Fruit fly (Drosophila melanogaster) whole organism, embryonic: ENCODE results near the gene Tsf1.

ENCODE experiments used
- Atf6 ChIP-seq: fragments of 200-800 bp; sonication (Bioruptor generic); IDR thresholded peaks from 2 replicates; pipeline ENCODE4 v1.3.6; 2022; ENCODE audit warnings: missing biosample characterization, missing genetic modification characterization
- Bgb ChIP-seq: fragments of 200-800 bp; sonication (Bioruptor generic); IDR thresholded peaks from 2 replicates; pipeline ENCODE4 v1.3.6; 2022; ENCODE audit warnings: missing biosample characterization, missing genetic modification characterization; ENCODE audit not compliant: partially characterized antibody
- C15 ChIP-seq: fragments of 200-800 bp; sonication (Bioruptor generic); IDR thresholded peaks from 3 replicates; pipeline ENCODE4 v1.3.6; 2022; ENCODE audit warnings: missing biosample characterization, missing genetic modification characterization
- CG13287 ChIP-seq: fragments of 200-800 bp; sonication (Bioruptor generic); IDR thresholded peaks from 2 replicates; pipeline ENCODE4 v1.3.6; 2022; ENCODE audit warnings: missing biosample characterization, missing genetic modification characterization; ENCODE audit not compliant: partially characterized antibody
- CG14710 ChIP-seq: fragments of 200-800 bp; sonication (Bioruptor generic); optimal IDR thresholded peaks from 3 replicates; lab custom pipeline; 2019; ENCODE audit warnings: missing biosample characterization, mild to moderate bottlenecking, missing genetic modification characterization, moderate library complexity
- CG15073 ChIP-seq: fragments of 200-800 bp; sonication (Bioruptor generic); optimal IDR thresholded peaks from 2 replicates; lab custom pipeline; 2016; ENCODE audit warnings: missing biosample characterization, missing genetic modification characterization
- CG1602 ChIP-seq: fragments of 200-800 bp; sonication (Bioruptor generic); optimal IDR thresholded peaks from 3 replicates; lab custom pipeline; 2016; ENCODE audit warnings: missing biosample characterization, missing genetic modification characterization
- CG17328 ChIP-seq: fragments of 200-800 bp; sonication (Bioruptor generic); IDR thresholded peaks from 2 replicates; pipeline ENCODE4 v1.3.6; 2022; ENCODE audit warnings: missing biosample characterization, missing genetic modification characterization
- CG18599 ChIP-seq: fragments of 200-800 bp; sonication (Bioruptor generic); optimal IDR thresholded peaks from 3 replicates; lab custom pipeline; 2017; ENCODE audit warnings: missing biosample characterization, missing genetic modification characterization, mild to moderate bottlenecking, moderate library complexity, missing genetic modification reagents
- CG2116 ChIP-seq: fragments of 200-800 bp; sonication (Bioruptor generic); optimal IDR thresholded peaks from 3 replicates; lab custom pipeline; 2018; ENCODE audit warnings: missing biosample characterization, mild to moderate bottlenecking, missing genetic modification characterization
- CG2120 ChIP-seq: fragments of 200-800 bp; sonication (Bioruptor generic); optimal IDR thresholded peaks from 3 replicates; lab custom pipeline; 2016; ENCODE audit warnings: missing biosample characterization, missing genetic modification characterization
- CG32772 ChIP-seq: fragments of 200-800 bp; sonication (Bioruptor generic); IDR thresholded peaks from 2 replicates; pipeline ENCODE4 v1.3.6; 2022; ENCODE audit warnings: missing biosample characterization, missing genetic modification characterization
- CG33557 ChIP-seq: fragments of 200-800 bp; sonication (Bioruptor generic); optimal IDR thresholded peaks from 2 replicates; lab custom pipeline; 2019; ENCODE audit warnings: missing biosample characterization, mild to moderate bottlenecking, missing genetic modification characterization, moderate library complexity
- CG4707 ChIP-seq: fragments of 200-800 bp; sonication (Bioruptor generic); optimal IDR thresholded peaks from 2 replicates; lab custom pipeline; 2018; ENCODE audit warnings: missing biosample characterization, mild to moderate bottlenecking, missing genetic modification characterization, moderate library complexity
- CG6765 ChIP-seq: fragments of 200-800 bp; sonication (Bioruptor generic); optimal IDR thresholded peaks from 3 replicates; lab custom pipeline; 2017; ENCODE audit warnings: missing biosample characterization, mild to moderate bottlenecking, missing genetic modification characterization
- CG6791 ChIP-seq: fragments of 200-800 bp; sonication (Bioruptor generic); IDR thresholded peaks from 3 replicates; pipeline ENCODE4 v1.3.6; 2022; ENCODE audit warnings: missing biosample characterization, missing genetic modification characterization; ENCODE audit not compliant: partially characterized antibody
- CG7987 ChIP-seq: fragments of 200-800 bp; sonication (Bioruptor generic); optimal IDR thresholded peaks from 2 replicates; lab custom pipeline; 2018; ENCODE audit warnings: missing biosample characterization, mild to moderate bottlenecking, missing genetic modification characterization, moderate library complexity
- CG8478 ChIP-seq: fragments of >200 bp; optimal IDR thresholded peaks from 2 replicates; lab custom pipeline; 2018
- CG9215 ChIP-seq: fragments of 200-800 bp; sonication (Bioruptor generic); IDR thresholded peaks from 2 replicates; pipeline ENCODE4 v1.3.6; 2022; ENCODE audit warnings: missing biosample characterization, missing genetic modification characterization
- CTCF ChIP-seq: fragments of 200-800 bp; sonication (Bioruptor generic); optimal IDR thresholded peaks from 2 replicates; lab custom pipeline; 2017; ENCODE audit warnings: missing biosample characterization, mild to moderate bottlenecking, missing genetic modification characterization, moderate library complexity
- Camta ChIP-seq: fragments of 200-800 bp; sonication (Bioruptor generic); optimal IDR thresholded peaks from 2 replicates; lab custom pipeline; 2016; ENCODE audit warnings: missing biosample characterization, missing genetic modification characterization
- Chrac-16 ChIP-seq: fragments of 200-800 bp; sonication (Bioruptor generic); optimal IDR thresholded peaks from 3 replicates; lab custom pipeline; 2016; ENCODE audit warnings: missing biosample characterization, missing genetic modification characterization
- D19A ChIP-seq: fragments of 200-800 bp; optimal IDR thresholded peaks from 3 replicates; lab custom pipeline; 2019; ENCODE audit warnings: missing biosample characterization, mild to moderate bottlenecking, missing genetic modification characterization, moderate library complexity
- ERR ChIP-seq: fragments of 200-800 bp; sonication (Bioruptor generic); optimal IDR thresholded peaks from 2 replicates; lab custom pipeline; 2016; ENCODE audit warnings: missing biosample characterization, missing genetic modification characterization
- HLH4C ChIP-seq: fragments of 200-800 bp; sonication (Bioruptor generic); IDR thresholded peaks from 3 replicates; pipeline ENCODE4 v1.3.6; 2022; ENCODE audit warnings: missing biosample characterization, missing genetic modification characterization; ENCODE audit not compliant: partially characterized antibody
- Hmr ChIP-seq: fragments of 200-800 bp; sonication (Bioruptor generic); optimal IDR thresholded peaks from 3 replicates; lab custom pipeline; 2017; ENCODE audit warnings: mild to moderate bottlenecking, missing biosample characterization, missing genetic modification reagents, missing genetic modification characterization
- Hr3 ChIP-seq: fragments of 200-800 bp; sonication (Bioruptor generic); optimal IDR thresholded peaks from 3 replicates; lab custom pipeline; 2016; ENCODE audit warnings: missing biosample characterization, missing genetic modification characterization
- Hr51 ChIP-seq, 2 experiments: fragments of 200-800 bp; sonication (Bioruptor generic); optimal IDR thresholded peaks; 2 replicates in 1 of 2; 3 replicates in 1 of 2; lab custom pipeline; 2016 to 2018; ENCODE audit warnings: missing biosample characterization in 2 of 2, missing genetic modification characterization in 2 of 2, mild to moderate bottlenecking in 1 of 2, moderate library complexity in 1 of 2
- Lpt ChIP-seq: fragments of >200 bp; optimal IDR thresholded peaks from 2 replicates; lab custom pipeline; 2018; ENCODE audit warnings: missing biosample characterization, missing genetic modification characterization
- NK7.1 ChIP-seq: fragments of 200-800 bp; sonication (Bioruptor generic); optimal IDR thresholded peaks from 3 replicates; lab custom pipeline; 2016; ENCODE audit warnings: missing biosample characterization, missing genetic modification characterization
- Neu2 ChIP-seq: fragments of 200-800 bp; sonication (Bioruptor generic); optimal IDR thresholded peaks from 3 replicates; lab custom pipeline; 2016; ENCODE audit warnings: missing biosample characterization, missing genetic modification characterization, borderline replicate concordance
- Optix ChIP-seq: fragments of 200-800 bp; sonication (Bioruptor generic); IDR thresholded peaks from 3 replicates; pipeline ENCODE4 v1.3.6; 2022; ENCODE audit warnings: missing biosample characterization, missing genetic modification characterization
- PHDP ChIP-seq: fragments of 200-800 bp; sonication (Bioruptor generic); optimal IDR thresholded peaks from 3 replicates; lab custom pipeline; 2018; ENCODE audit warnings: missing biosample characterization, mild to moderate bottlenecking, missing genetic modification characterization, moderate library complexity
- Stat92E ChIP-seq, 3 experiments: fragments of >200 bp in 2 of 3; fragments of 200-800 bp in 1 of 3; sonication (Bioruptor generic) in 1 of 3; optimal IDR thresholded peaks; 2 replicates each; lab custom pipeline; 2017 to 2019; ENCODE audit warnings: missing biosample characterization in 3 of 3, missing genetic modification characterization in 3 of 3, mild to moderate bottlenecking in 1 of 3, moderate library complexity in 1 of 3
- YL-1 ChIP-seq: fragments of 200-800 bp; sonication (Bioruptor generic); optimal IDR thresholded peaks from 3 replicates; lab custom pipeline; 2017; ENCODE audit warnings: missing biosample characterization, mild to moderate bottlenecking, missing genetic modification characterization
- ash1 ChIP-seq: fragments of 200-800 bp; sonication (Bioruptor generic); optimal IDR thresholded peaks from 2 replicates; lab custom pipeline; 2018; ENCODE audit warnings: missing biosample characterization, mild to moderate bottlenecking, missing genetic modification characterization
- ato ChIP-seq: fragments of 200-800 bp; sonication (Bioruptor generic); IDR thresholded peaks from 2 replicates; pipeline ENCODE4 v1.3.6; 2022; ENCODE audit warnings: missing biosample characterization, missing genetic modification characterization; ENCODE audit not compliant: partially characterized antibody
- chinmo ChIP-seq: fragments of 200-800 bp; sonication (Bioruptor generic); IDR thresholded peaks from 4 replicates; pipeline ENCODE4 v1.3.6; 2022; ENCODE audit warnings: missing biosample characterization, missing genetic modification characterization; ENCODE audit not compliant: partially characterized antibody
- fru ChIP-seq: fragments of >200 bp; optimal IDR thresholded peaks from 2 replicates; lab custom pipeline; 2017
- inv ChIP-seq: fragments of 200-800 bp; sonication (Bioruptor generic); IDR thresholded peaks from 2 replicates; pipeline ENCODE4 v1.3.6; 2022; ENCODE audit warnings: missing biosample characterization, missing genetic modification characterization; ENCODE audit not compliant: partially characterized antibody
- jigr1 ChIP-seq: fragments of 200-800 bp; sonication (Bioruptor generic); IDR thresholded peaks from 3 replicates; pipeline ENCODE4 v1.3.6; 2022; ENCODE audit warnings: missing biosample characterization, missing genetic modification characterization
- luna ChIP-seq: fragments of 200-800 bp; sonication (Bioruptor generic); optimal IDR thresholded peaks from 2 replicates; lab custom pipeline; 2016; ENCODE audit warnings: missing biosample characterization, missing genetic modification characterization
- maf-S ChIP-seq: fragments of 200-800 bp; sonication (Bioruptor generic); optimal IDR thresholded peaks from 2 replicates; lab custom pipeline; 2016; ENCODE audit warnings: missing biosample characterization, missing genetic modification characterization
- sens ChIP-seq: fragments of 200-800 bp; sonication (Bioruptor generic); peaks from one replicate; lab custom pipeline; 2016; ENCODE audit warnings: missing biosample characterization, missing genetic modification characterization
- stc ChIP-seq: fragments of 200-800 bp; sonication (Bioruptor generic); IDR thresholded peaks from 2 replicates; pipeline ENCODE4 v1.3.6; 2022; ENCODE audit warnings: missing biosample characterization, missing genetic modification characterization
- tap ChIP-seq: fragments of 200-800 bp; optimal IDR thresholded peaks from 3 replicates; lab custom pipeline; 2019; ENCODE audit warnings: missing biosample characterization, mild to moderate bottlenecking, missing genetic modification characterization, moderate library complexity
- tx ChIP-seq: fragments of 200-800 bp; sonication (Bioruptor generic); optimal IDR thresholded peaks from 2 replicates; lab custom pipeline; 2016; ENCODE audit warnings: missing biosample characterization, missing genetic modification characterization
- unc-4 ChIP-seq: fragments of 200-800 bp; sonication (Bioruptor generic); IDR thresholded peaks from 2 replicates; pipeline ENCODE4 v1.3.6; 2022; ENCODE audit warnings: missing biosample characterization, missing genetic modification characterization; ENCODE audit not compliant: partially characterized antibody
- wor ChIP-seq: fragments of 200-800 bp; sonication (Bioruptor generic); IDR thresholded peaks from 2 replicates; pipeline ENCODE4 v1.3.6; 2022; ENCODE audit warnings: missing biosample characterization, missing genetic modification characterization
- z ChIP-seq: fragments of 200-800 bp; sonication (Bioruptor generic); IDR thresholded peaks from 3 replicates; pipeline ENCODE4 v1.3.6; 2022; ENCODE audit warnings: missing biosample characterization, missing genetic modification characterization

Tsf1 gene

DNA sequence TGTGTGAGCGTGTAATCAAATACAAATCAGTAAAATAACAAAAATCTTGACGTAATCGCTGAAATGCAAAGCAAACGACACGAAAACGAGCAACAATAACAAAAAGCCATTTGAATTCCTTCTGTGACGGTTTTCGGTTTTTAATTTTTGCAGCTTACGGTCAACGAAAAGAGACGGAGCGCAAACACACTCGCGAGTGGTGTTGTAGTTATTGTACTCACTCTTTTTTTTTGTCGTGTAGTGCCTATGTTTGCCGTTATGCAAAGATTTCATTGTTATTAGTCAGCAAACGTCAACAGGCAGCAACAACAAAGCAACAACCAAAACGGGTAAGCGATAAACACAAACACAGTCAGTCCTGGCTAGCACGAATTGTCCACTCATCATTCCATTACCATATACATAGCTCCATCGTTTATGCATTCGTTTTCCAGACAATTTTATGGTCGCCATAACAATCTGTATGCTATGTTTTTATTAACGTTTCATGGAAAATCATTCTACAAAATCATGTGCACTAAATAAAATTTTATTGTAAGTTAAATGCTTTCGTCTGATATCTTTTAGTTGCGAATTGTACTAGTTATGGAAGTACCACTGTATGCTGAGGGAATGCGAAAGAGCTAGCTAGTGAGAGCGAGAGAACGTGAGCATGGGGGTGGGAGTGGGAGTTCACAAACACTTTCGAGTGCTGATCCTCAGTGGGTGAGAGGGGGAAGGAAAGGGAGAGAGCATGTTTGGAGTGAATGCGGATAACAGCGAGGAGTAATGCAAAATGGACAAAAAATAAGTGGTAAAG is 19.8 kb upstream of the Tsf1 start (continued):
- no peak for TF ChIP-seq fru
- no peak for TF ChIP-seq jigr1 (GFP tag; lab: Robert Waterston, UW)
- no peak for TF ChIP-seq CG15073 (GFP tag; lab: Kevin White, UChicago)
- peak; percentile 72 for TF ChIP-seq tap (tag; lab: Kevin White, UChicago)
- no peak for TF ChIP-seq CG17328
- peak; percentile 27 for TF ChIP-seq CG7987
- TF ChIP-seq Hr3 (GFP tag; lab: Kevin White, UChicago): peak; percentile 36
- TF ChIP-seq CG1602 (GFP tag; lab: Kevin White, UChicago): no peak
- TF ChIP-seq stc (GFP tag; lab: Robert Waterston, UW): peak; percentile 71
- TF ChIP-seq CG13287: no peak
- no peak for TF ChIP-seq CG2116 (GFP tag; lab: Kevin White, UChicago)
- no peak for TF ChIP-seq CG8478 (lab: Kevin White, UChicago)
- TF ChIP-seq D19A (tag; lab: Kevin White, UChicago): peak; percentile 62
- peak; percentile 81 for TF ChIP-seq Hmr (GFP tag; lab: Kevin White, UChicago)
- no peak for TF ChIP-seq ato (GFP tag; lab: Robert Waterston, UW)
- TF ChIP-seq CG32772 (GFP tag; lab: Robert Waterston, UW): peak; percentile 60; the same call in 1 of the 2 replicates
- TF ChIP-seq unc-4 (GFP tag; lab: Robert Waterston, UW): no peak
- peak; percentile 88 for TF ChIP-seq CG18599 (GFP tag; lab: Kevin White, UChicago)
- peak; percentile 9 to 83 for TF ChIP-seq Hr51 (GFP tag; optimal IDR thresholded peaks at IDR 0.05; lab: Kevin White, UChicago)
- no peak for TF ChIP-seq ERR (GFP tag; lab: Kevin White, UChicago)
- peak; percentile 84 for TF ChIP-seq CG9215
- TF ChIP-seq Optix (GFP tag; lab: Robert Waterston, UW): peak; percentile 78; the same call in 1 of the 3 replicates
- TF ChIP-seq Lpt (GFP tag; lab: Kevin White, UChicago): no peak
- TF ChIP-seq tx (GFP tag; lab: Kevin White, UChicago): peak; percentile 48
- no peak for TF ChIP-seq Camta (GFP tag; lab: Kevin White, UChicago)
- peak; percentile 58 for TF ChIP-seq CG6765 (GFP tag; lab: Kevin White, UChicago)
- peak; percentile 24 for TF ChIP-seq maf-S (GFP tag; lab: Kevin White, UChicago)
- TF ChIP-seq NK7.1 (GFP tag; lab: Kevin White, UChicago): peak; percentile 73
- TF ChIP-seq Neu2 (GFP tag; lab: Kevin White, UChicago): no peak
- no peak for TF ChIP-seq HLH4C (GFP tag; lab: Robert Waterston, UW)
- TF ChIP-seq YL-1 (GFP tag; lab: Kevin White, UChicago): no peak
- peak; percentile 86 for TF ChIP-seq CG2120 (GFP tag; lab: Kevin White, UChicago)
- peak; percentile 50; the same call in 1 of the 3 replicates for TF ChIP-seq z
- TF ChIP-seq CTCF: no peak
- TF ChIP-seq chinmo (GFP tag; lab: Robert Waterston, UW): no peak
- no peak for TF ChIP-seq inv (GFP tag; lab: Robert Waterston, UW)
- no peak for TF ChIP-seq CG6791 (GFP tag; lab: Robert Waterston, UW)
- TF ChIP-seq CG33557 (GFP tag; lab: Kevin White, UChicago): peak; percentile 9
- TF ChIP-seq wor (GFP tag; lab: Robert Waterston, UW): peak; percentile 63; the same call in 1 of the 2 replicates
- peak; percentile 31 for TF ChIP-seq Chrac-16
- TF ChIP-seq CG4707: peak; percentile 35
- peak; percentile 90 for TF ChIP-seq sens
- no peak for TF ChIP-seq Stat92E (GFP tag; optimal IDR thresholded peaks at IDR 0.05; lab: Kevin White, UChicago)
- peak; percentile 37 for TF ChIP-seq ash1 (GFP tag; lab: Kevin White, UChicago)
- TF ChIP-seq CG14710 (tag; lab: Kevin White, UChicago): peak; percentile 10
- peak; percentile 85 for TF ChIP-seq Atf6 (GFP tag; lab: Robert Waterston, UW)
- peak; percentile 85 for TF ChIP-seq PHDP (tag; lab: Kevin White, UChicago)
- TF ChIP-seq C15 (GFP tag; lab: Robert Waterston, UW): no peak
- TF ChIP-seq Bgb (GFP tag; lab: Robert Waterston, UW): no peak
- TF ChIP-seq luna (GFP tag; lab: Kevin White, UChicago): peak; percentile 15
